Worm (Caenorhabditis elegans) whole organism, L4 larva: ENCODE data around the gene erfa-3.

ENCODE experiments used
- D1046.2 ChIP-seq: fragments of 200-800 bp; sonication (Bioruptor generic); IDR thresholded peaks from 2 replicates; pipeline ENCODE4 v1.3.6; 2022; ENCODE audit warnings: missing genetic modification characterization, missing compliant biosample characterization
- F44E2.7 ChIP-seq: fragments of 200-800 bp; sonication (Bioruptor generic); IDR thresholded peaks from 2 replicates; pipeline ENCODE4 v2.1.2; 2022; ENCODE audit warnings: missing genetic modification characterization, missing compliant biosample characterization
- F49E8.2 ChIP-seq: sonication (generic microtip); optimal IDR thresholded peaks from 2 replicates; lab custom pipeline; 2016; ENCODE audit warnings: missing compliant biosample characterization, mild to moderate bottlenecking, missing genetic modification characterization, borderline replicate concordance
- T20F7.1 ChIP-seq: fragments of 200-800 bp; sonication (Bioruptor generic); optimal IDR thresholded peaks from 2 replicates; lab custom pipeline; 2018; ENCODE audit warnings: mild to moderate bottlenecking, missing genetic modification characterization, missing compliant biosample characterization
- T26A8.4 ChIP-seq: fragments of 200-800 bp; sonication (Bioruptor generic); IDR thresholded peaks from 2 replicates; pipeline ENCODE4 v1.3.6; 2022; ENCODE audit warnings: missing genetic modification characterization, missing compliant biosample characterization
- Y105C5A.15 ChIP-seq: fragments of 200-800 bp; sonication (Bioruptor generic); IDR thresholded peaks from 2 replicates; pipeline ENCODE4 v1.3.6; 2022; ENCODE audit warnings: missing genetic modification characterization, missing compliant biosample characterization
- Y48G9A.11 ChIP-seq: fragments of 200-800 bp; sonication (Bioruptor generic); IDR thresholded peaks from 2 replicates; pipeline ENCODE4 v1.3.6; 2022; ENCODE audit warnings: missing genetic modification reagents, missing genetic modification characterization, missing compliant biosample characterization
- ZK546.5 ChIP-seq, 2 experiments: sonication (generic microtip); optimal IDR thresholded peaks; 2 replicates each; lab custom pipeline; 2017; ENCODE audit warnings: missing biosample characterization in 2 of 2, missing genetic modification characterization in 2 of 2
- aly-2 ChIP-seq: sonication (generic microtip); optimal IDR thresholded peaks from 2 replicates; lab custom pipeline; 2018; ENCODE audit warnings: missing biosample characterization, missing genetic modification characterization
- arid-1 ChIP-seq: fragments of 200-800 bp; sonication (Bioruptor generic); conservative IDR thresholded peaks from 2 replicates; pipeline ENCODE4 v1.3.6; 2022; ENCODE audit warnings: missing genetic modification reagents, missing genetic modification characterization, missing compliant biosample characterization
- ceh-20 ChIP-seq: fragments of 200-800 bp; sonication (Bioruptor generic); IDR thresholded peaks from 2 replicates; pipeline ENCODE4 v1.3.6; 2022; ENCODE audit warnings: missing genetic modification reagents, missing genetic modification characterization, missing compliant biosample characterization
- ceh-28 ChIP-seq: fragments of 150-350 bp; optimal IDR thresholded peaks from 2 replicates; lab custom pipeline; 2014; ENCODE audit warnings: missing biosample characterization, missing genetic modification reagents, missing genetic modification characterization
- ceh-32 ChIP-seq: sonication (generic microtip); optimal IDR thresholded peaks from 2 replicates; lab custom pipeline; 2016; ENCODE audit warnings: mild to moderate bottlenecking, missing genetic modification characterization, missing compliant biosample characterization; ENCODE audit not compliant: poor library complexity
- cey-2 ChIP-seq: sonication (generic microtip); optimal IDR thresholded peaks from 3 replicates; lab custom pipeline; 2017; ENCODE audit warnings: missing genetic modification characterization, mild to moderate bottlenecking, missing compliant biosample characterization, antibody characterized with exemption, borderline replicate concordance; ENCODE audit not compliant: insufficient read depth
- ctbp-1 ChIP-seq: fragments of 200-800 bp; sonication (Bioruptor generic); IDR thresholded peaks from 2 replicates; pipeline ENCODE4 v1.3.6; 2022; ENCODE audit warnings: missing genetic modification reagents, missing genetic modification characterization, missing compliant biosample characterization
- daf-16 ChIP-seq, 3 experiments: sonication (generic microtip); optimal IDR thresholded peaks; 2 replicates each; lab custom pipeline; 2016 to 2017; ENCODE audit warnings: missing genetic modification characterization in 3 of 3, missing genetic modification reagents in 3 of 3, mild to moderate bottlenecking in 2 of 3, missing compliant biosample characterization in 2 of 3, missing biosample characterization in 1 of 3, moderate library complexity in 1 of 3
- dmd-9 ChIP-seq: fragments of 200-800 bp; sonication (Bioruptor generic); IDR thresholded peaks from 2 replicates; pipeline ENCODE4 v1.3.6; 2022; ENCODE audit warnings: missing genetic modification reagents, missing genetic modification characterization, missing compliant biosample characterization
- egl-43 ChIP-seq: fragments of 200-800 bp; sonication (Bioruptor generic); IDR thresholded peaks from 2 replicates; pipeline ENCODE4 v1.3.6; 2022; ENCODE audit warnings: missing genetic modification reagents, missing genetic modification characterization, missing compliant biosample characterization
- fkh-10 ChIP-seq: fragments of 150-350 bp; optimal IDR thresholded peaks from 2 replicates; lab custom pipeline; 2014; ENCODE audit warnings: missing biosample characterization, missing genetic modification reagents, missing genetic modification characterization
- fos-1 ChIP-seq: fragments of 150-350 bp; optimal IDR thresholded peaks from 2 replicates; lab custom pipeline; 2014; ENCODE audit warnings: missing biosample characterization, missing genetic modification characterization
- gei-8 ChIP-seq: fragments of 200-800 bp; sonication (Bioruptor generic); optimal IDR thresholded peaks from 2 replicates; lab custom pipeline; 2018; ENCODE audit warnings: mild to moderate bottlenecking, missing genetic modification characterization, missing compliant biosample characterization
- hif-1 ChIP-seq, 2 experiments: sonication (generic microtip); optimal IDR thresholded peaks; 2 replicates each; lab custom pipeline; 2016 to 2017; ENCODE audit warnings: missing compliant biosample characterization in 2 of 2, missing genetic modification characterization in 2 of 2, missing genetic modification reagents in 2 of 2, missing genotype in 2 of 2, mild to moderate bottlenecking in 1 of 2
- hmg-1.1 ChIP-seq: fragments of 200-800 bp; sonication (Bioruptor generic); IDR thresholded peaks from 2 replicates; pipeline ENCODE4 v1.3.6; 2022; ENCODE audit warnings: missing genetic modification reagents, missing genetic modification characterization, missing compliant biosample characterization
- lim-7 ChIP-seq: fragments of 200-800 bp; sonication (Bioruptor generic); IDR thresholded peaks from 2 replicates; pipeline ENCODE4 v1.3.6; 2022; ENCODE audit warnings: missing genetic modification characterization, missing compliant biosample characterization
- lin-1 ChIP-seq: fragments of 200-800 bp; sonication (Bioruptor generic); IDR thresholded peaks from 2 replicates; pipeline ENCODE4 v1.3.6; 2022; ENCODE audit warnings: missing genetic modification reagents, missing genetic modification characterization, missing compliant biosample characterization
- lin-13 ChIP-seq: fragments of 150-350 bp; optimal IDR thresholded peaks from 2 replicates; lab custom pipeline; 2014; ENCODE audit warnings: missing biosample characterization, missing genetic modification reagents, missing genetic modification characterization
- lin-15B ChIP-seq: fragments of 150-350 bp; sonication (generic microtip); optimal IDR thresholded peaks from 3 replicates; lab custom pipeline; 2014; ENCODE audit warnings: missing biosample characterization, missing genetic modification characterization
- lin-39 ChIP-seq: fragments of 150-350 bp; optimal IDR thresholded peaks from 2 replicates; lab custom pipeline; 2014; ENCODE audit warnings: missing biosample characterization, missing genetic modification reagents, missing genetic modification characterization
- lsy-2 ChIP-seq, 2 experiments: fragments of 150-350 bp in 1 of 2; sonication (generic microtip) in 1 of 2; optimal IDR thresholded peaks; 2 replicates each; lab custom pipeline; 2014 to 2017; ENCODE audit warnings: missing biosample characterization in 2 of 2, missing genetic modification characterization in 2 of 2
- madf-5 ChIP-seq, 2 experiments: fragments of 200-800 bp; sonication (Bioruptor generic); IDR thresholded peaks; 2 replicates each; pipeline ENCODE4 v1.3.6; 2022; ENCODE audit warnings: missing compliant biosample characterization in 2 of 2, missing genetic modification characterization in 2 of 2
- madf-9 ChIP-seq: fragments of 200-800 bp; sonication (Bioruptor generic); conservative IDR thresholded peaks from 2 replicates; pipeline ENCODE4 v1.3.6; 2022; ENCODE audit warnings: missing genetic modification reagents, missing genetic modification characterization, missing compliant biosample characterization
- mes-2 ChIP-seq: sonication (generic microtip); optimal IDR thresholded peaks from 2 replicates; lab custom pipeline; 2016; ENCODE audit warnings: missing genotype, mild to moderate bottlenecking, missing genetic modification characterization, missing compliant biosample characterization; ENCODE audit not compliant: poor library complexity, severe bottlenecking
- mxl-3 ChIP-seq: fragments of 200-800 bp; sonication (Bioruptor generic); optimal IDR thresholded peaks from 2 replicates; lab custom pipeline; 2018; ENCODE audit warnings: mild to moderate bottlenecking, missing genetic modification characterization, missing compliant biosample characterization
- nhr-11 ChIP-seq: fragments of 150-350 bp; optimal IDR thresholded peaks from 2 replicates; lab custom pipeline; 2014; ENCODE audit warnings: missing biosample characterization, missing genetic modification characterization
- nhr-111 ChIP-seq: fragments of 200-800 bp; sonication (Bioruptor generic); optimal IDR thresholded peaks from 2 replicates; lab custom pipeline; 2018; ENCODE audit warnings: mild to moderate bottlenecking, missing genetic modification characterization, missing compliant biosample characterization
- nhr-237 ChIP-seq: sonication (generic microtip); optimal IDR thresholded peaks from 2 replicates; lab custom pipeline; 2017; ENCODE audit warnings: missing biosample characterization, missing genetic modification characterization
- nhr-41 ChIP-seq: fragments of 200-800 bp; sonication (Bioruptor generic); IDR thresholded peaks from 2 replicates; pipeline ENCODE4 v1.3.6; 2022; ENCODE audit warnings: missing genetic modification reagents, missing genetic modification characterization, missing compliant biosample characterization
- nhr-6 ChIP-seq: fragments of 150-350 bp; optimal IDR thresholded peaks from 2 replicates; lab custom pipeline; 2014; ENCODE audit warnings: missing biosample characterization, missing genetic modification characterization
- nhr-76 ChIP-seq: fragments of 150-350 bp; optimal IDR thresholded peaks from 2 replicates; lab custom pipeline; 2014; ENCODE audit warnings: missing biosample characterization, missing genetic modification characterization
- pha-4 ChIP-seq, 2 experiments: fragments of 150-350 bp in 1 of 2; fragments of 200-800 bp in 1 of 2; sonication (Bioruptor generic) in 1 of 2; IDR thresholded peaks in 1 of 2; optimal IDR thresholded peaks in 1 of 2; 2 replicates each; pipeline versions ENCODE4 v1.3.6 to Lab custom; 2014 to 2022; ENCODE audit warnings: missing genetic modification characterization in 2 of 2, missing genetic modification reagents in 2 of 2, missing biosample characterization in 1 of 2, missing compliant biosample characterization in 1 of 2
- saeg-2 ChIP-seq: fragments of 200-800 bp; sonication (Bioruptor generic); IDR thresholded peaks from 2 replicates; pipeline ENCODE4 v1.3.6; 2022; ENCODE audit warnings: missing genetic modification reagents, missing genetic modification characterization, missing compliant biosample characterization
- skn-1 ChIP-seq: fragments of 150-350 bp; optimal IDR thresholded peaks from 2 replicates; lab custom pipeline; 2014; ENCODE audit warnings: missing biosample characterization, missing genetic modification characterization
- snpc-4 ChIP-seq: fragments of 150-350 bp; optimal IDR thresholded peaks from 2 replicates; lab custom pipeline; 2014; ENCODE audit warnings: missing biosample characterization, missing genetic modification characterization
- spr-1 ChIP-seq: sonication (generic microtip); optimal IDR thresholded peaks from 2 replicates; lab custom pipeline; 2016; ENCODE audit warnings: mild to moderate bottlenecking, missing genetic modification characterization, missing compliant biosample characterization
- tag-97 ChIP-seq: fragments of 200-800 bp; sonication (Bioruptor generic); IDR thresholded peaks from 2 replicates; pipeline ENCODE4 v1.3.6; 2022; ENCODE audit warnings: missing genetic modification characterization, missing compliant biosample characterization
- tra-1 ChIP-seq: fragments of 200-800 bp; sonication (Bioruptor generic); IDR thresholded peaks from 2 replicates; pipeline ENCODE4 v1.3.6; 2022; ENCODE audit warnings: missing genetic modification reagents, missing genetic modification characterization, missing compliant biosample characterization
- unc-39 ChIP-seq: sonication (generic microtip); optimal IDR thresholded peaks from 2 replicates; lab custom pipeline; 2017; ENCODE audit warnings: missing biosample characterization, missing genetic modification characterization
- vab-7 ChIP-seq: fragments of 200-800 bp; sonication (Bioruptor generic); IDR thresholded peaks from 2 replicates; pipeline ENCODE4 v1.3.6; 2022; ENCODE audit warnings: missing genetic modification reagents, missing genetic modification characterization, missing compliant biosample characterization
- zip-11 ChIP-seq: fragments of 200-800 bp; sonication (Bioruptor generic); IDR thresholded peaks from 2 replicates; pipeline ENCODE4 v1.3.6; 2022; ENCODE audit warnings: missing genetic modification characterization, missing compliant biosample characterization

Gene erfa-3

DNA sequence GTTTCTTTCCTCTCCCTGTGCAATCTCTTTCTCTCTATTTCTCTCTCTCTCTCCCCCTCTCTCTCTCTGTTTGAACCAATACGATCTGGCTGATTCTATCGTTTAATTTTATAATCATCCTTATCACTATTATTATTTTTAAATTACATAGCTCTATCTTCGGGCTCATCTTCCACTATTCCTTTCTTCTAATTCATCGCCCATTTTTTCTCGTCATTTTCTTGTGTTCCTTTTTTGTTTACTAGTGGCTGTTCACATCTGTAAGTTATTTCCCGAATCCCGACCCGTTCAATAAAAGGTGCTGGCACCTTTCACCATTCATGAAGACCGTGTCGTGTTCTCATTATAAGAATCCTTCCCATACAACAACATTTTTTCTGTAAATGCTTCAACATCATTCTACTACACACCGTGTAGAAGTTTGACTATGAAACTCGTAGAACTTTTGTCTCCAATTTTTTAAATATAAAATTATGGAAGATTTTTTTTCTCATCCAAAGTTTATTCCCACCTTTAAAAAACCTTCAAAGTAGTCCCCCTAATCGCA, 5.4 kb upstream of the erfa-3 start:
- TF ChIP-seq aly-2 (tag; lab: Kevin White, UChicago) (no peak), dmd-9 (GFP tag; lab: Robert Waterston, UW) (no peak), lin-13 (no peak), lin-15B (tag; lab: Kevin White, UChicago) (no peak), tag-97 (no peak), F44E2.7 (GFP tag; lab: Robert Waterston, UW) (no peak), T20F7.1 (GFP tag; lab: Kevin White, UChicago) (peak; percentile 32), saeg-2 (GFP tag; lab: Robert Waterston, UW) (no peak), mes-2 (tag; lab: Kevin White, UChicago) (peak; percentile 23), ceh-32 (tag; lab: Kevin White, UChicago) (no peak), tra-1 (GFP tag; lab: Robert Waterston, UW) (0 out of 2 replicates have a peak, but pooled peaks have one; percentile 10), fos-1 (no peak), T26A8.4 (0 out of 2 replicates have a peak, but pooled peaks have one; percentile 42), ceh-28 (tag; lab: Kevin White, UChicago) (no peak), skn-1 (tag; lab: Kevin White, UChicago) (no peak), hif-1 (tag; optimal IDR thresholded peaks at IDR 0.05; lab: Kevin White, UChicago) (no peak), madf-5 (GFP tag; IDR thresholded peaks at IDR 0.05; lab: Robert Waterston, UW) (no peak), nhr-111 (no peak), snpc-4 (tag; lab: Kevin White, UChicago) (no peak), lin-1 (no peak), lin-39 (tag; lab: Kevin White, UChicago) (no peak), D1046.2 (GFP tag; lab: Robert Waterston, UW) (no peak), nhr-6 (no peak), unc-39 (tag; lab: Kevin White, UChicago) (no peak), mxl-3 (GFP tag; lab: Kevin White, UChicago) (no peak), fkh-10 (GFP tag; lab: Kevin White, UChicago) (no peak), nhr-237 (tag; lab: Kevin White, UChicago) (no peak), spr-1 (no peak), zip-11 (GFP tag; lab: Robert Waterston, UW) (no peak), daf-16 (GFP tag; optimal IDR thresholded peaks at IDR 0.05; lab: Kevin White, UChicago) (peak in 1 of 2 experiments; percentile 14), daf-16 (tag; optimal IDR thresholded peaks at IDR 0.05; lab: Kevin White, UChicago) (peak; percentile 28), ZK546.5 (tag; optimal IDR thresholded peaks at IDR 0.05; lab: Kevin White, UChicago) (no peak), lsy-2 (tag; optimal IDR thresholded peaks at IDR 0.05; lab: Kevin White, UChicago) (peak in 1 of 2 experiments; percentile 17), nhr-76 (no peak), egl-43 (GFP tag; lab: Robert Waterston, UW) (no peak), nhr-11 (tag; lab: Kevin White, UChicago) (no peak), nhr-41 (GFP tag; lab: Robert Waterston, UW) (no peak), lim-7 (no peak), Y48G9A.11 (GFP tag; lab: Robert Waterston, UW) (no peak), ceh-20 (GFP tag; lab: Robert Waterston, UW) (no peak), gei-8 (no peak), arid-1 (GFP tag; lab: Robert Waterston, UW) (no peak), hmg-1.1 (GFP tag; lab: Robert Waterston, UW) (no peak), pha-4 (GFP tag; IDR thresholded peaks at IDR 0.05; lab: Robert Waterston, UW) (no peak), pha-4 (tag; optimal IDR thresholded peaks at IDR 0.05; lab: Kevin White, UChicago) (no peak), F49E8.2 (tag; lab: Kevin White, UChicago) (no peak), cey-2 (tag; lab: Kevin White, UChicago) (no peak), madf-9 (no peak), vab-7 (GFP tag; lab: Robert Waterston, UW) (no peak), ctbp-1 (GFP tag; lab: Robert Waterston, UW) (no peak), Y105C5A.15 (GFP tag; lab: Robert Waterston, UW) (no peak)
